Worm (Caenorhabditis elegans): ENCODE measurements around the gene R02F2.10.

The R02F2.10 gene

ce11 chrIII:5478824-5479368 is 785 bp downstream of the R02F2.10 start, which contains the start of the genes R02F2.6 and R02F2.5:
R02F2.6 (minus strand) TSS chrIII:5478924.
R02F2.5 (plus strand) TSS chrIII:5479318.
- TF ChIP-seq snpc-1.1 (tag; optimal IDR thresholded peaks at IDR 0.05; ENCODE audit: insufficient read depth) (peak; percentile 15), zfh-2 (GFP tag; conservative IDR thresholded peaks at IDR 0.05) (0 out of 2 replicates have a peak, but pooled peaks have one; percentile 2), atf-7 (tag; optimal IDR thresholded peaks at IDR 0.05) (no peak)

- TF ChIP-seq hrde-1 (tag; optimal IDR thresholded peaks at IDR 0.05; ENCODE audit: borderline replicate concordance) = peak; percentile 18
- no peak for TF ChIP-seq sea-2 (GFP tag; IDR thresholded peaks at IDR 0.05)
- TF ChIP-seq Y53G8AR.9 (GFP tag; conservative IDR thresholded peaks at IDR 0.05) = 0 out of 2 replicates have a peak, but pooled peaks have one; percentile 26
- TF ChIP-seq dox-1 (GFP tag; IDR thresholded peaks at IDR 0.05) = no peak
- 0 out of 2 replicates have a peak, but pooled peaks have one; percentile 55 for TF ChIP-seq nhr-120 (GFP tag; IDR thresholded peaks at IDR 0.05)
- TF ChIP-seq zfh-2 (GFP tag; conservative IDR thresholded peaks at IDR 0.05) = peak; percentile 86
- 0 out of 2 replicates have a peak, but pooled peaks have one; percentile 13 for TF ChIP-seq mcd-1 (GFP tag; IDR thresholded peaks at IDR 0.05)
- peak; percentile 71; the same call in 1 of the 2 replicates for TF ChIP-seq egrh-3 (GFP tag; IDR thresholded peaks at IDR 0.05)
Measured at ce11 chrIII:5479493-5480167, 1.5 kb downstream of the R02F2.10 start.

ce11 chrIII:5483738-5484315 is 5.7 kb downstream of the R02F2.10 start, which contains the start of the genes R02F2.7 and R02F2.4:
R02F2.7 (minus strand) TSS chrIII:5483773.
R02F2.4 (plus strand) TSS chrIII:5484289.
- TF ChIP-seq xnd-1 (tag; optimal IDR thresholded peaks at IDR 0.05) = peak; percentile 74
- peak; percentile 21 for TF ChIP-seq F49E8.2 (tag; optimal IDR thresholded peaks at IDR 0.05; ENCODE audit: insufficient read depth)
- TF ChIP-seq madf-8 (GFP tag; conservative IDR thresholded peaks at IDR 0.05) = 0 out of 2 replicates have a peak, but pooled peaks have one; percentile 25
- TF ChIP-seq madf-6 (GFP tag; IDR thresholded peaks at IDR 0.05) = peak; percentile 78
- TF ChIP-seq lin-54 (GFP tag; optimal IDR thresholded peaks at IDR 0.05) = peak; percentile 74
- TF ChIP-seq ekl-4 (GFP tag; IDR thresholded peaks at IDR 0.05) = no peak
- peak; percentile 92 for TF ChIP-seq lsl-1 (GFP tag; optimal IDR thresholded peaks at IDR 0.05)
- TF ChIP-seq rcor-1 (GFP tag; IDR thresholded peaks at IDR 0.05) = no peak
- peak; percentile 82 for TF ChIP-seq F33H1.4 (GFP tag; IDR thresholded peaks at IDR 0.05)
- TF ChIP-seq mcd-1 (GFP tag; IDR thresholded peaks at IDR 0.05) = peak; percentile 53; the same call in 1 of the 2 replicates
- peak; percentile 54 for TF ChIP-seq efl-1 (GFP tag; optimal IDR thresholded peaks at IDR 0.05)

- no peak for TF ChIP-seq rec-8 (tag; optimal IDR thresholded peaks at IDR 0.05)
- no peak for TF ChIP-seq F37B4.10 (GFP tag; IDR thresholded peaks at IDR 0.05)
- no peak for TF ChIP-seq T26A5.8 (tag; optimal IDR thresholded peaks at IDR 0.05)
- no peak for TF ChIP-seq madf-8 (GFP tag; conservative IDR thresholded peaks at IDR 0.05)
- no peak for TF ChIP-seq K12H6.12 (tag; optimal IDR thresholded peaks at IDR 0.05)
- TF ChIP-seq nfya-2 (GFP tag; IDR thresholded peaks at IDR 0.05) = no peak
- TF ChIP-seq let-607 (tag; optimal IDR thresholded peaks at IDR 0.05) = no peak
- TF ChIP-seq hlh-12 (tag; optimal IDR thresholded peaks at IDR 0.05) = no peak
Measured at ce11 chrIII:5486345-5486744, 8.2 kb downstream of the R02F2.10 start.

- TF ChIP-seq lin-54 (GFP tag; optimal IDR thresholded peaks at IDR 0.05) (no peak), gei-17 (GFP tag; optimal IDR thresholded peaks at IDR 0.05) (no peak), nfyb-1 (GFP tag; IDR thresholded peaks at IDR 0.05) (no peak), C06A6.2 (GFP tag; conservative IDR thresholded peaks at IDR 0.05) (no peak), ceh-27 (GFP tag; optimal IDR thresholded peaks at IDR 0.05) (no peak), madf-10 (tag; optimal IDR thresholded peaks at IDR 0.05) (no peak), C17E4.6 (GFP tag; IDR thresholded peaks at IDR 0.05) (no peak), B0035.1 (tag; optimal IDR thresholded peaks at IDR 0.05) (no peak), lag-1 (GFP tag; IDR thresholded peaks at IDR 0.05) (no peak), zfh-2 (GFP tag; conservative IDR thresholded peaks at IDR 0.05) (no peak), pbrm-1 (GFP tag; IDR thresholded peaks at IDR 0.05) (no peak)
Measured at ce11 chrIII:5487087-5487603, 9.0 kb downstream of the R02F2.10 start, which contains the start of gene osg-1. osg-1 (plus strand) TSS chrIII:5487553.

All from whole organism, young adult.